Worm (Caenorhabditis elegans): ENCODE data around the gene dhs-21.

dhs-21 gene

ce11 chrV:12754839-12755238 is 21.4 kb upstream of the dhs-21 start, which contains the start of gene gpa-13:
TSS of gene gpa-13 (minus strand) at chrV:12754939.
- TF ChIP-seq cey-2 (tag; optimal IDR thresholded peaks at IDR 0.05; ENCODE audit: borderline replicate concordance, insufficient read depth) (no peak), nhr-28 (tag; optimal IDR thresholded peaks at IDR 0.05) (no peak), aha-1 (tag) (no peak), zag-1 (tag; optimal IDR thresholded peaks at IDR 0.05) (no peak), lin-1 (GFP tag; IDR thresholded peaks at IDR 0.05) (no peak), nhr-25 (tag; optimal IDR thresholded peaks at IDR 0.05; ENCODE audit: borderline replicate concordance, insufficient read depth) (no peak), mxl-3 (GFP tag; optimal IDR thresholded peaks at IDR 0.05) (no peak), dmd-8 (GFP tag; IDR thresholded peaks at IDR 0.05) (no peak), hmg-1.1 (GFP tag; IDR thresholded peaks at IDR 0.05) (no peak), aly-2 (tag; optimal IDR thresholded peaks at IDR 0.05) (no peak), daf-8 (GFP tag; IDR thresholded peaks at IDR 0.05) (no peak), T20F7.1 (GFP tag; optimal IDR thresholded peaks at IDR 0.05) (no peak), ces-1 (GFP tag; optimal IDR thresholded peaks at IDR 0.05) (no peak), madf-5 (GFP tag; IDR thresholded peaks at IDR 0.05) (no peak), lir-3 (tag; optimal IDR thresholded peaks at IDR 0.05) (no peak), zfp-2 (tag; optimal IDR thresholded peaks at IDR 0.05) (no peak)

ce11 chrV:12752407-12752806 is 19.0 kb upstream of the dhs-21 start, which contains the start of gene C15C8.8:
TSS of gene C15C8.8 (minus strand) at chrV:12752507.
- TF ChIP-seq nhr-41 (GFP tag; IDR thresholded peaks at IDR 0.05) (no peak), nhr-77 (tag; optimal IDR thresholded peaks at IDR 0.05) (no peak), saeg-2 (GFP tag; IDR thresholded peaks at IDR 0.05) (no peak), fkh-10 (GFP tag; optimal IDR thresholded peaks at IDR 0.05) (no peak), lin-13 (GFP tag; optimal IDR thresholded peaks at IDR 0.05) (no peak), unc-130 (GFP tag; optimal IDR thresholded peaks at IDR 0.05) (no peak)

ce11 chrV:12751495-12752050 is 18.1 kb upstream of the dhs-21 start, which contains the start of gene C15C8.6:
TSS of gene C15C8.6 (minus strand) at chrV:12751545.
- no peak for TF ChIP-seq lim-7 (GFP tag; IDR thresholded peaks at IDR 0.05)
- no peak for TF ChIP-seq hif-1 (tag; optimal IDR thresholded peaks at IDR 0.05)
- no peak for TF ChIP-seq lin-13 (GFP tag; optimal IDR thresholded peaks at IDR 0.05)
- TF ChIP-seq unc-62 (GFP tag; optimal IDR thresholded peaks at IDR 0.05 in 1 of 2): peak in 1 of 2 experiments; percentile 50
- no peak for TF ChIP-seq unc-62 (tag; optimal IDR thresholded peaks at IDR 0.05)

ce11 chrV:12749558-12749957 is 16.1 kb upstream of the dhs-21 start:
- no peak for TF ChIP-seq daf-8 (GFP tag; IDR thresholded peaks at IDR 0.05)
- no peak for TF ChIP-seq cey-2 (tag; optimal IDR thresholded peaks at IDR 0.05; ENCODE audit: borderline replicate concordance, insufficient read depth)
- peak in 1 of 2 experiments; percentile 94 for TF ChIP-seq unc-62 (GFP tag; optimal IDR thresholded peaks at IDR 0.05 in 1 of 2)
- no peak for TF ChIP-seq unc-62 (tag; optimal IDR thresholded peaks at IDR 0.05)
- no peak for TF ChIP-seq F10B5.3 (tag; optimal IDR thresholded peaks at IDR 0.05)
- no peak for TF ChIP-seq hlh-30 (tag; optimal IDR thresholded peaks at IDR 0.05; ENCODE audit: insufficient read depth)

- peak; percentile 91 for TF ChIP-seq ces-1 (GFP tag; optimal IDR thresholded peaks at IDR 0.05)
- TF ChIP-seq lir-3 (tag; optimal IDR thresholded peaks at IDR 0.05): no peak
- peak; percentile 97 for TF ChIP-seq fkh-10 (GFP tag; optimal IDR thresholded peaks at IDR 0.05)
- TF ChIP-seq hlh-11 (tag; optimal IDR thresholded peaks at IDR 0.05): no peak
These were observed 14.4 kb upstream of the dhs-21 start, which contains the start of gene C15C8.5 for ce11 chrV:12747856-12748255. TSS of gene C15C8.5 (plus strand) at chrV:12748007.

ce11 chrV:12747431-12747830 is 14.0 kb upstream of the dhs-21 start, which contains the start of gene C15C8.4:
TSS of gene C15C8.4 (minus strand) at chrV:12747463.
- TF ChIP-seq set-16 (GFP tag; IDR thresholded peaks at IDR 0.05) (no peak), lin-15B (tag; optimal IDR thresholded peaks at IDR 0.05) (no peak), dpl-1 (GFP tag; optimal IDR thresholded peaks at IDR 0.05) (peak; percentile 17), nhr-41 (GFP tag; IDR thresholded peaks at IDR 0.05) (no peak), nhr-6 (tag; optimal IDR thresholded peaks at IDR 0.05) (peak; percentile 54)

Data from whole organism, L4 larva.